Fruit fly (Drosophila melanogaster) whole organism, embryonic: ENCODE measurements around the gene CG11596.

Experiments used
- Ada2b ChIP-seq: fragments of 200-800 bp; sonication (Bioruptor generic); IDR thresholded peaks from 2 replicates; pipeline ENCODE4 v1.3.6; 2022; ENCODE audit warnings: missing biosample characterization, missing genetic modification characterization
- Adf1 ChIP-seq: fragments of 200-800 bp; sonication (Bioruptor generic); IDR thresholded peaks from 2 replicates; pipeline ENCODE4 v1.3.6; 2022; ENCODE audit warnings: missing biosample characterization, missing genetic modification characterization
- Atf-2 ChIP-seq: fragments of 200-800 bp; sonication (Bioruptor generic); optimal IDR thresholded peaks from 2 replicates; lab custom pipeline; 2016; ENCODE audit warnings: missing biosample characterization, missing genetic modification characterization
- CG10321 ChIP-seq: fragments of 200-800 bp; sonication (Bioruptor generic); IDR thresholded peaks from 2 replicates; pipeline ENCODE4 v1.3.6; 2022; ENCODE audit warnings: missing biosample characterization, missing genetic modification characterization
- CG10431 ChIP-seq: fragments of 200-800 bp; sonication (Bioruptor generic); optimal IDR thresholded peaks from 3 replicates; lab custom pipeline; 2018; ENCODE audit warnings: missing biosample characterization, mild to moderate bottlenecking, missing genetic modification characterization
- CG10565 ChIP-seq: fragments of 200-800 bp; sonication (Bioruptor generic); optimal IDR thresholded peaks from 3 replicates; lab custom pipeline; 2016; ENCODE audit warnings: missing biosample characterization, mild to moderate bottlenecking, missing genetic modification characterization
- CG11504 ChIP-seq: fragments of 200-800 bp; sonication (Bioruptor generic); optimal IDR thresholded peaks from 3 replicates; lab custom pipeline; 2019; ENCODE audit warnings: missing biosample characterization, mild to moderate bottlenecking, missing genetic modification characterization, moderate library complexity
- CG12299 ChIP-seq: fragments of 200-800 bp; sonication (Bioruptor generic); optimal IDR thresholded peaks from 2 replicates; lab custom pipeline; 2018; ENCODE audit warnings: missing biosample characterization, mild to moderate bottlenecking, missing genetic modification characterization
- CG14014 ChIP-seq: fragments of 200-800 bp; sonication (Bioruptor generic); IDR thresholded peaks from 2 replicates; pipeline ENCODE4 v1.3.6; 2022; ENCODE audit warnings: missing biosample characterization, missing genetic modification characterization
- CG16815 ChIP-seq: fragments of 200-800 bp; sonication (Bioruptor generic); optimal IDR thresholded peaks from 3 replicates; lab custom pipeline; 2017; ENCODE audit warnings: missing biosample characterization, mild to moderate bottlenecking, missing genetic modification characterization
- CG2712 ChIP-seq: fragments of 200-800 bp; optimal IDR thresholded peaks from 3 replicates; lab custom pipeline; 2019; ENCODE audit warnings: missing biosample characterization, mild to moderate bottlenecking, missing genetic modification characterization, moderate library complexity
- CG34422 ChIP-seq: fragments of 200-800 bp; sonication (Bioruptor generic); IDR thresholded peaks from 3 replicates; pipeline ENCODE4 v1.3.6; 2022; ENCODE audit warnings: missing biosample characterization, missing genetic modification characterization
- CG3838 ChIP-seq: fragments of 200-800 bp; sonication (Bioruptor generic); optimal IDR thresholded peaks from 3 replicates; lab custom pipeline; 2016; ENCODE audit warnings: missing biosample characterization, missing genetic modification characterization
- CG4360 ChIP-seq: fragments of 200-800 bp; sonication (Bioruptor generic); IDR thresholded peaks from 2 replicates; pipeline ENCODE4 v1.3.6; 2022; ENCODE audit warnings: missing biosample characterization, missing genetic modification characterization
- CG43689 ChIP-seq: fragments of 200-800 bp; sonication (Bioruptor generic); IDR thresholded peaks from 2 replicates; pipeline ENCODE4 v1.3.6; 2022; ENCODE audit warnings: missing biosample characterization, missing genetic modification characterization
- CG7357 ChIP-seq: fragments of 200-800 bp; sonication (Bioruptor generic); IDR thresholded peaks from 3 replicates; pipeline ENCODE4 v1.3.6; 2022; ENCODE audit warnings: missing biosample characterization, missing genetic modification characterization
- Deaf1 ChIP-seq: fragments of 200-800 bp; optimal IDR thresholded peaks from 3 replicates; lab custom pipeline; 2019; ENCODE audit warnings: missing biosample characterization, mild to moderate bottlenecking, missing genetic modification characterization, moderate library complexity
- Dll ChIP-seq: fragments of 200-800 bp; sonication (Bioruptor generic); IDR thresholded peaks from 4 replicates; pipeline ENCODE4 v1.3.6; 2022; ENCODE audit warnings: missing biosample characterization, missing genetic modification characterization; ENCODE audit not compliant: partially characterized antibody
- Doc3 ChIP-seq: fragments of 200-800 bp; sonication (Bioruptor generic); IDR thresholded peaks from 3 replicates; pipeline ENCODE4 v1.3.6; 2022; ENCODE audit warnings: missing biosample characterization, missing genetic modification characterization; ENCODE audit not compliant: partially characterized antibody
- Ets65A ChIP-seq: fragments of 200-800 bp; sonication (Bioruptor generic); peaks from one replicate; lab custom pipeline; 2016; ENCODE audit warnings: missing biosample characterization, missing genetic modification characterization
- Mrtf ChIP-seq: fragments of 200-800 bp; sonication (Bioruptor generic); IDR thresholded peaks from 3 replicates; pipeline ENCODE4 v1.3.6; 2022; ENCODE audit warnings: missing biosample characterization, missing genetic modification characterization
- Nf-YB ChIP-seq: fragments of 200-800 bp; sonication (Bioruptor generic); optimal IDR thresholded peaks from 3 replicates; lab custom pipeline; 2019; ENCODE audit warnings: missing biosample characterization, mild to moderate bottlenecking, missing genetic modification characterization, moderate library complexity
- NfI ChIP-seq: fragments of 200-800 bp; sonication (Bioruptor generic); optimal IDR thresholded peaks from 3 replicates; lab custom pipeline; 2018; ENCODE audit warnings: missing biosample characterization, mild to moderate bottlenecking, missing genetic modification characterization, moderate library complexity
- Usf ChIP-seq: fragments of 200-800 bp; sonication (Bioruptor generic); optimal IDR thresholded peaks from 2 replicates; lab custom pipeline; 2017; ENCODE audit warnings: missing genotype, missing biosample characterization, missing genetic modification characterization
- YL-1 ChIP-seq: fragments of 200-800 bp; sonication (Bioruptor generic); optimal IDR thresholded peaks from 3 replicates; lab custom pipeline; 2017; ENCODE audit warnings: missing biosample characterization, mild to moderate bottlenecking, missing genetic modification characterization
- al ChIP-seq: fragments of 200-800 bp; sonication (Bioruptor generic); IDR thresholded peaks from 2 replicates; pipeline ENCODE4 v1.3.6; 2022; ENCODE audit warnings: missing biosample characterization, missing genetic modification characterization
- ase ChIP-seq: fragments of 200-800 bp; sonication (Bioruptor generic); IDR thresholded peaks from 3 replicates; pipeline ENCODE4 v1.3.6; 2022; ENCODE audit warnings: missing biosample characterization, missing genetic modification characterization
- ash1 ChIP-seq: fragments of 200-800 bp; sonication (Bioruptor generic); optimal IDR thresholded peaks from 2 replicates; lab custom pipeline; 2018; ENCODE audit warnings: missing biosample characterization, mild to moderate bottlenecking, missing genetic modification characterization
- bowl ChIP-seq: fragments of 200-800 bp; sonication (Bioruptor generic); IDR thresholded peaks from 2 replicates; pipeline ENCODE4 v1.3.6; 2022; ENCODE audit warnings: missing biosample characterization, missing genetic modification characterization
- chinmo ChIP-seq: fragments of 200-800 bp; sonication (Bioruptor generic); IDR thresholded peaks from 4 replicates; pipeline ENCODE4 v1.3.6; 2022; ENCODE audit warnings: missing biosample characterization, missing genetic modification characterization; ENCODE audit not compliant: partially characterized antibody
- crol ChIP-seq: fragments of 200-800 bp; sonication (Bioruptor generic); IDR thresholded peaks from 2 replicates; pipeline ENCODE4 v1.3.6; 2022; ENCODE audit warnings: missing biosample characterization, missing genetic modification characterization
- danr ChIP-seq: fragments of 200-800 bp; sonication (Bioruptor generic); IDR thresholded peaks from 2 replicates; pipeline ENCODE4 v1.3.6; 2022; ENCODE audit warnings: missing biosample characterization, missing genetic modification characterization
- dati ChIP-seq: fragments of 200-800 bp; sonication (Bioruptor generic); IDR thresholded peaks from 2 replicates; pipeline ENCODE4 v1.3.6; 2022; ENCODE audit warnings: missing biosample characterization, missing genetic modification characterization
- dimm ChIP-seq: fragments of 200-800 bp; sonication (Bioruptor generic); IDR thresholded peaks from 2 replicates; pipeline ENCODE4 v1.3.6; 2022; ENCODE audit warnings: missing biosample characterization, missing genetic modification characterization
- dm ChIP-seq: fragments of 200-800 bp; sonication (Bioruptor generic); optimal IDR thresholded peaks from 3 replicates; lab custom pipeline; 2016; ENCODE audit warnings: missing biosample characterization, missing genetic modification characterization
- dmrt11E ChIP-seq: fragments of 200-800 bp; sonication (Bioruptor generic); optimal IDR thresholded peaks from 3 replicates; lab custom pipeline; 2018; ENCODE audit warnings: missing biosample characterization, mild to moderate bottlenecking, missing genetic modification characterization, moderate library complexity
- fd3F ChIP-seq: fragments of 200-800 bp; sonication (Bioruptor generic); optimal IDR thresholded peaks from 2 replicates; lab custom pipeline; 2018; ENCODE audit warnings: missing biosample characterization, mild to moderate bottlenecking, missing genetic modification characterization, moderate library complexity
- gce ChIP-seq: fragments of 200-800 bp; sonication (Bioruptor generic); IDR thresholded peaks from 3 replicates; pipeline ENCODE4 v1.3.6; 2022; ENCODE audit warnings: missing biosample characterization, missing genetic modification characterization
- inv ChIP-seq: fragments of 200-800 bp; sonication (Bioruptor generic); IDR thresholded peaks from 2 replicates; pipeline ENCODE4 v1.3.6; 2022; ENCODE audit warnings: missing biosample characterization, missing genetic modification characterization; ENCODE audit not compliant: partially characterized antibody
- jigr1 ChIP-seq: fragments of 200-800 bp; sonication (Bioruptor generic); IDR thresholded peaks from 3 replicates; pipeline ENCODE4 v1.3.6; 2022; ENCODE audit warnings: missing biosample characterization, missing genetic modification characterization
- klu ChIP-seq: fragments of 200-800 bp; sonication (Bioruptor generic); IDR thresholded peaks from 2 replicates; pipeline ENCODE4 v1.3.6; 2022; ENCODE audit warnings: missing biosample characterization, missing genetic modification characterization
- lmd ChIP-seq: fragments of 200-800 bp; sonication (Bioruptor generic); IDR thresholded peaks from 2 replicates; pipeline ENCODE4 v1.3.6; 2022; ENCODE audit warnings: missing biosample characterization, missing genetic modification characterization
- mld ChIP-seq: fragments of 200-800 bp; sonication (Bioruptor generic); IDR thresholded peaks from 3 replicates; pipeline ENCODE4 v1.3.6; 2022; ENCODE audit warnings: missing biosample characterization, missing genetic modification characterization; ENCODE audit not compliant: partially characterized antibody
- pum ChIP-seq: fragments of 200-800 bp; sonication (Bioruptor generic); optimal IDR thresholded peaks from 2 replicates; lab custom pipeline; 2016; ENCODE audit warnings: missing biosample characterization, missing genetic modification characterization
- scrt ChIP-seq: fragments of 200-800 bp; sonication (Bioruptor generic); optimal IDR thresholded peaks from 2 replicates; lab custom pipeline; 2018; ENCODE audit warnings: missing biosample characterization, mild to moderate bottlenecking, missing genetic modification characterization, moderate library complexity
- sens-2 ChIP-seq: fragments of 200-800 bp; sonication (Bioruptor generic); IDR thresholded peaks from 2 replicates; pipeline ENCODE4 v1.3.6; 2022; ENCODE audit warnings: missing biosample characterization, missing genetic modification characterization
- tll ChIP-seq, 2 experiments: fragments of 200-800 bp in 1 of 2; fragments of >200 bp in 1 of 2; sonication (Bioruptor generic) in 1 of 2; optimal IDR thresholded peaks; 2 replicates each; lab custom pipeline; 2017 to 2019; ENCODE audit warnings: missing biosample characterization in 2 of 2, missing genetic modification characterization in 2 of 2, mild to moderate bottlenecking in 1 of 2, moderate library complexity in 1 of 2
- trem ChIP-seq: fragments of 200-800 bp; optimal IDR thresholded peaks from 3 replicates; lab custom pipeline; 2019; ENCODE audit warnings: missing biosample characterization, mild to moderate bottlenecking, missing genetic modification characterization, moderate library complexity
- zen ChIP-seq: fragments of 200-800 bp; sonication (Bioruptor generic); optimal IDR thresholded peaks from 3 replicates; lab custom pipeline; 2018; ENCODE audit warnings: missing biosample characterization, mild to moderate bottlenecking, missing genetic modification characterization, moderate library complexity
- zf30C ChIP-seq: fragments of 200-800 bp; sonication (Bioruptor generic); optimal IDR thresholded peaks from 3 replicates; lab custom pipeline; 2018; ENCODE audit warnings: missing biosample characterization, mild to moderate bottlenecking, missing genetic modification characterization

Gene CG11596

dm6 chrX:1879606-1880110, 47.8 kb upstream of the CG11596 start, which contains the start of gene CG14818 (continued):
- TF ChIP-seq CG10431 (GFP tag; lab: Kevin White, UChicago) (no peak), CG34422 (peak; percentile 48; the same call in 1 of the 3 replicates), CG11504 (tag; lab: Kevin White, UChicago) (no peak), crol (no peak), jigr1 (GFP tag; lab: Robert Waterston, UW) (no peak), Ets65A (GFP tag; lab: Kevin White, UChicago) (peak; percentile 97), ash1 (GFP tag; lab: Kevin White, UChicago) (no peak), dmrt11E (tag; lab: Kevin White, UChicago) (peak; percentile 45), CG43689 (GFP tag; lab: Robert Waterston, UW) (0 out of 2 replicates have a peak, but pooled peaks have one; percentile 22), scrt (GFP tag; lab: Kevin White, UChicago) (no peak), zf30C (GFP tag; lab: Kevin White, UChicago) (no peak), fd3F (GFP tag; lab: Kevin White, UChicago) (peak; percentile 48), Nf-YB (GFP tag; lab: Kevin White, UChicago) (peak; percentile 79), CG16815 (peak; percentile 17), Dll (GFP tag; lab: Robert Waterston, UW) (peak; percentile 95), trem (tag; lab: Kevin White, UChicago) (no peak), CG10321 (GFP tag; lab: Robert Waterston, UW) (0 out of 2 replicates have a peak, but pooled peaks have one; percentile 15), lmd (GFP tag; lab: Robert Waterston, UW) (peak; percentile 72), dm (GFP tag; lab: Kevin White, UChicago) (peak; percentile 25), Deaf1 (tag; lab: Kevin White, UChicago) (no peak), tll (GFP tag; optimal IDR thresholded peaks at IDR 0.05; lab: Kevin White, UChicago) (peak in 1 of 2 experiments; percentile 27), dati (GFP tag; lab: Robert Waterston, UW) (no peak), pum (GFP tag; lab: Kevin White, UChicago) (peak; percentile 72), CG10565 (GFP tag; lab: Kevin White, UChicago) (no peak), CG14014 (no peak), gce (GFP tag; lab: Robert Waterston, UW) (no peak), mld (GFP tag; lab: Robert Waterston, UW) (peak; percentile 57; the same call in 1 of the 3 replicates), Adf1 (peak; percentile 35; the same call in 1 of the 2 replicates), Usf (GFP tag; lab: Kevin White, UChicago) (peak; percentile 9), danr (peak; percentile 38; the same call in 1 of the 2 replicates), YL-1 (GFP tag; lab: Kevin White, UChicago) (peak; percentile 44), sens-2 (GFP tag; lab: Robert Waterston, UW) (peak; percentile 40; the same call in 1 of the 2 replicates), klu (GFP tag; lab: Robert Waterston, UW) (no peak; the same call in 1 of the 2 replicates), NfI (peak; percentile 53), CG7357 (GFP tag; lab: Robert Waterston, UW) (peak; percentile 64; the same call in 2 of the 3 replicates), Atf-2 (GFP tag; lab: Kevin White, UChicago) (peak; percentile 53), bowl (GFP tag; lab: Robert Waterston, UW) (peak; percentile 38; the same call in 1 of the 2 replicates), chinmo (GFP tag; lab: Robert Waterston, UW) (peak; percentile 71; the same call in 1 of the 4 replicates), CG3838 (GFP tag; lab: Kevin White, UChicago) (no peak), inv (GFP tag; lab: Robert Waterston, UW) (peak; percentile 81), ase (GFP tag; lab: Robert Waterston, UW) (0 out of 3 replicates have a peak, but pooled peaks have one; percentile 25), Ada2b (GFP tag; lab: Robert Waterston, UW) (peak; percentile 60), al (GFP tag; lab: Robert Waterston, UW) (peak; percentile 60; the same call in 1 of the 2 replicates), Mrtf (peak; percentile 33; the same call in 1 of the 3 replicates), zen (tag; lab: Kevin White, UChicago) (peak; percentile 20), CG4360 (GFP tag; lab: Robert Waterston, UW) (no peak), CG2712 (tag; lab: Kevin White, UChicago) (peak; percentile 30), Doc3 (GFP tag; lab: Robert Waterston, UW) (peak; percentile 92), dimm (GFP tag; lab: Robert Waterston, UW) (no peak), CG12299 (peak; percentile 39)
